Worm (Caenorhabditis elegans): ENCODE results near the gene irld-2.

- TF ChIP-seq hlh-30 (tag; optimal IDR thresholded peaks at IDR 0.05; ENCODE audit: insufficient read depth): no peak
- no peak for TF ChIP-seq elt-4 (tag; optimal IDR thresholded peaks at IDR 0.05)
- no peak for TF ChIP-seq zip-5 (tag; optimal IDR thresholded peaks at IDR 0.05)
- no peak for TF ChIP-seq mec-3 (tag; optimal IDR thresholded peaks at IDR 0.05; ENCODE audit: borderline replicate concordance)
- TF ChIP-seq fax-1 (tag; optimal IDR thresholded peaks at IDR 0.05): no peak
- no peak for TF ChIP-seq fkh-10 (GFP tag; optimal IDR thresholded peaks at IDR 0.05)
- TF ChIP-seq pha-4 (tag; optimal IDR thresholded peaks at IDR 0.05): no peak
- TF ChIP-seq ceh-19 (GFP tag; optimal IDR thresholded peaks at IDR 0.05): no peak
- no peak for TF ChIP-seq nhr-11 (tag; optimal IDR thresholded peaks at IDR 0.05)
- TF ChIP-seq lin-11 (tag; optimal IDR thresholded peaks at IDR 0.05): no peak
- TF ChIP-seq ama-1 (optimal IDR thresholded peaks at IDR 0.05): no peak
Observed at ce11 chrX:13383273-13383672, 11.6 kb downstream of the irld-2 start.
